Fruit fly (Drosophila melanogaster): ENCODE measurements around the gene CG9743.
A peak's percentile ranks its signal among the peaks of the same experiment; 100 is the strongest.

Gene CG9743

dm6 chr3R:30189836-30190235 is 13.0 kb downstream of the CG9743 start (continued):
- peak; percentile 58 for TF ChIP-seq CG11696 (GFP tag; IDR thresholded peaks at IDR 0.05)
- no peak for TF ChIP-seq pzg (GFP tag; optimal IDR thresholded peaks at IDR 0.05)
- peak; percentile 41; the same call in 1 of the 2 replicates for TF ChIP-seq wdn (GFP tag; IDR thresholded peaks at IDR 0.05)
- peak; percentile 67; the same call in 1 of the 2 replicates for TF ChIP-seq CG5953 (GFP tag; IDR thresholded peaks at IDR 0.05)
- TF ChIP-seq CG9609 (GFP tag; optimal IDR thresholded peaks at IDR 0.05): peak; percentile 60
- TF ChIP-seq ind (GFP tag; optimal IDR thresholded peaks at IDR 0.05): peak; percentile 78
- TF ChIP-seq CG15479 (GFP tag; optimal IDR thresholded peaks at IDR 0.05): no peak
- TF ChIP-seq ash1 (GFP tag; optimal IDR thresholded peaks at IDR 0.05): no peak
- TF ChIP-seq H15 (GFP tag; IDR thresholded peaks at IDR 0.05): peak; percentile 79; the same call in 2 of the 3 replicates
- peak; percentile 11 for TF ChIP-seq CG8944 (GFP tag; optimal IDR thresholded peaks at IDR 0.05)
- TF ChIP-seq Fer1 (GFP tag; optimal IDR thresholded peaks at IDR 0.05): peak; percentile 78
- no peak for TF ChIP-seq Hey (tag; optimal IDR thresholded peaks at IDR 0.05)
- peak; percentile 90 for TF ChIP-seq Ets65A (GFP tag)
- TF ChIP-seq CG10979 (tag; optimal IDR thresholded peaks at IDR 0.05): peak; percentile 74
- TF ChIP-seq CG3726 (GFP tag; IDR thresholded peaks at IDR 0.05): peak; percentile 81
- TF ChIP-seq CG32532 (GFP tag; IDR thresholded peaks at IDR 0.05): peak; percentile 77
- TF ChIP-seq gcm2 (GFP tag; optimal IDR thresholded peaks at IDR 0.05): peak; percentile 10
- TF ChIP-seq CG13296 (GFP tag; optimal IDR thresholded peaks at IDR 0.05): peak; percentile 68
- peak; percentile 62 for TF ChIP-seq ara (GFP tag; IDR thresholded peaks at IDR 0.05)
- peak; percentile 70 for TF ChIP-seq Nf-YA (GFP tag; IDR thresholded peaks at IDR 0.05)
- peak; percentile 53 for TF ChIP-seq org-1 (GFP tag; optimal IDR thresholded peaks at IDR 0.05)
- TF ChIP-seq CG10431 (GFP tag; optimal IDR thresholded peaks at IDR 0.05): no peak
- no peak for TF ChIP-seq CG7963 (GFP tag; IDR thresholded peaks at IDR 0.05; ENCODE audit: partially characterized antibody)
- TF ChIP-seq CG17912 (GFP tag; optimal IDR thresholded peaks at IDR 0.05): no peak
- peak; percentile 65 for TF ChIP-seq tio (GFP tag; optimal IDR thresholded peaks at IDR 0.05)
- peak; percentile 45 for TF ChIP-seq CG15514 (GFP tag; optimal IDR thresholded peaks at IDR 0.05)
- TF ChIP-seq bowl (GFP tag; IDR thresholded peaks at IDR 0.05): no peak

- TF ChIP-seq chinmo (GFP tag; IDR thresholded peaks at IDR 0.05; ENCODE audit: partially characterized antibody) (0 out of 4 replicates have a peak, but pooled peaks have one; percentile 14), Oli (tag; optimal IDR thresholded peaks at IDR 0.05) (no peak), sima (GFP tag; optimal IDR thresholded peaks at IDR 0.05) (no peak), CG14965 (GFP tag; optimal IDR thresholded peaks at IDR 0.05; ENCODE audit: borderline replicate concordance) (no peak), B-H2 (GFP tag; optimal IDR thresholded peaks at IDR 0.05) (no peak), CG12391 (tag; optimal IDR thresholded peaks at IDR 0.05) (no peak)
Observed at dm6 chr3R:30189398-30189797, 13.4 kb downstream of the CG9743 start.

dm6 chr3R:30183872-30184271 is 18.9 kb downstream of the CG9743 start:
- TF ChIP-seq CG7745 (tag; optimal IDR thresholded peaks at IDR 0.05) (no peak), Dref (GFP tag; IDR thresholded peaks at IDR 0.05) (no peak), Bdp1 (GFP tag; optimal IDR thresholded peaks at IDR 0.05) (no peak), crol (GFP tag; IDR thresholded peaks at IDR 0.05) (no peak), CG9727 (GFP tag; optimal IDR thresholded peaks at IDR 0.05) (no peak), knrl (GFP tag; IDR thresholded peaks at IDR 0.05; ENCODE audit: partially characterized antibody) (no peak), ind (GFP tag; optimal IDR thresholded peaks at IDR 0.05) (no peak), CG33557 (GFP tag; optimal IDR thresholded peaks at IDR 0.05) (no peak)

All from whole organism, embryonic.